Fruit fly (Drosophila melanogaster): ENCODE measurements around the gene pav.

pav gene

DNA sequence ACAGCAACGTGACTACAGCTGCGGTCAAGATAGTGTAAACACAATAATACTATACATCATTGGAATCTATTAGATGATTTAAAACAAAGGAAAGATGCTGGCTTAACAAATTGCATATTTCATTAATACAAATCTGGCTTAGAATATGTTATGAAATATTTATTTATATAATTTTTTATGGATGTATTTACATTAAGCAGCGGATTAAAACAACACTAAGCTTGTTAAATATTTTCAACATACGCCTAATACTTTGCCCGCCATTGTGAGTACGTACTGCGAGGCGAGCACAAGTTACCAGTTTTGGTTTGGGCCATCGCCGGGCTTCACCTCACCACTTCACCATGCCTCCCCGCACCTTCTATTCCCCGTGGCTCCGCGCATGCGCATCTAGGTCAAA is 27.4 kb downstream of the pav start (continued):
- TF ChIP-seq CG8319 (GFP tag; optimal IDR thresholded peaks at IDR 0.05) (peak; percentile 39), spab (GFP tag; optimal IDR thresholded peaks at IDR 0.05) (peak; percentile 73), fd85E (GFP tag; optimal IDR thresholded peaks at IDR 0.05) (peak; percentile 50), Ets21C (GFP tag; optimal IDR thresholded peaks at IDR 0.05) (peak; percentile 12), Gug (GFP tag; IDR thresholded peaks at IDR 0.05) (peak; percentile 45), CG7368 (GFP tag; optimal IDR thresholded peaks at IDR 0.05) (peak; percentile 51), CG31627 (GFP tag; optimal IDR thresholded peaks at IDR 0.05) (peak; percentile 33), CG11294 (GFP tag; IDR thresholded peaks at IDR 0.05) (peak; percentile 29; the same call in 1 of the 2 replicates), CG3919 (GFP tag; optimal IDR thresholded peaks at IDR 0.05) (peak; percentile 78), Blimp-1 (GFP tag; optimal IDR thresholded peaks at IDR 0.05) (peak; percentile 33), OdsH (GFP tag; optimal IDR thresholded peaks at IDR 0.05) (peak; percentile 79), fd59A (GFP tag; optimal IDR thresholded peaks at IDR 0.05) (peak; percentile 58), CG15336 (GFP tag; IDR thresholded peaks at IDR 0.05) (peak; percentile 89), CG16779 (tag; optimal IDR thresholded peaks at IDR 0.05) (peak; percentile 64), Lpt (GFP tag; optimal IDR thresholded peaks at IDR 0.05) (peak; percentile 74), Met (GFP tag; optimal IDR thresholded peaks at IDR 0.05) (peak; percentile 77), Sox102F (GFP tag; optimal IDR thresholded peaks at IDR 0.05) (peak; percentile 70), Sox15 (GFP tag; optimal IDR thresholded peaks at IDR 0.05) (peak; percentile 37), ss (GFP tag; optimal IDR thresholded peaks at IDR 0.05) (peak; percentile 77), Smox (GFP tag; optimal IDR thresholded peaks at IDR 0.05) (peak; percentile 63), Eip93F (GFP tag; optimal IDR thresholded peaks at IDR 0.05) (peak; percentile 12), topi (GFP tag; optimal IDR thresholded peaks at IDR 0.05) (peak; percentile 64), CG10669 (GFP tag; optimal IDR thresholded peaks at IDR 0.05) (peak; percentile 66), fkh (GFP tag; optimal IDR thresholded peaks at IDR 0.05) (no peak), dac (GFP tag; optimal IDR thresholded peaks at IDR 0.05) (peak; percentile 13), CG6163 (GFP tag; IDR thresholded peaks at IDR 0.05) (peak; percentile 79), CG4318 (GFP tag; optimal IDR thresholded peaks at IDR 0.05) (peak; percentile 70), CG3032 (tag; optimal IDR thresholded peaks at IDR 0.05) (peak; percentile 83), CG1621 (tag; optimal IDR thresholded peaks at IDR 0.05) (peak; percentile 56), CG11902 (GFP tag; optimal IDR thresholded peaks at IDR 0.05) (peak; percentile 38), achi (GFP tag; optimal IDR thresholded peaks at IDR 0.05) (peak; percentile 81), CG6276 (GFP tag; optimal IDR thresholded peaks at IDR 0.05) (peak; percentile 80), eg (GFP tag; IDR thresholded peaks at IDR 0.05) (peak; percentile 76), CG8632 (GFP tag; optimal IDR thresholded peaks at IDR 0.05) (peak; percentile 69), Eip75B (GFP tag; optimal IDR thresholded peaks at IDR 0.05) (peak; percentile 46), Hr4 (GFP tag; optimal IDR thresholded peaks at IDR 0.05) (peak; percentile 58), Eip78C (GFP tag) (peak; percentile 94), net (GFP tag; optimal IDR thresholded peaks at IDR 0.05) (peak; percentile 70), Hr38 (GFP tag; optimal IDR thresholded peaks at IDR 0.05) (no peak)

DNA sequence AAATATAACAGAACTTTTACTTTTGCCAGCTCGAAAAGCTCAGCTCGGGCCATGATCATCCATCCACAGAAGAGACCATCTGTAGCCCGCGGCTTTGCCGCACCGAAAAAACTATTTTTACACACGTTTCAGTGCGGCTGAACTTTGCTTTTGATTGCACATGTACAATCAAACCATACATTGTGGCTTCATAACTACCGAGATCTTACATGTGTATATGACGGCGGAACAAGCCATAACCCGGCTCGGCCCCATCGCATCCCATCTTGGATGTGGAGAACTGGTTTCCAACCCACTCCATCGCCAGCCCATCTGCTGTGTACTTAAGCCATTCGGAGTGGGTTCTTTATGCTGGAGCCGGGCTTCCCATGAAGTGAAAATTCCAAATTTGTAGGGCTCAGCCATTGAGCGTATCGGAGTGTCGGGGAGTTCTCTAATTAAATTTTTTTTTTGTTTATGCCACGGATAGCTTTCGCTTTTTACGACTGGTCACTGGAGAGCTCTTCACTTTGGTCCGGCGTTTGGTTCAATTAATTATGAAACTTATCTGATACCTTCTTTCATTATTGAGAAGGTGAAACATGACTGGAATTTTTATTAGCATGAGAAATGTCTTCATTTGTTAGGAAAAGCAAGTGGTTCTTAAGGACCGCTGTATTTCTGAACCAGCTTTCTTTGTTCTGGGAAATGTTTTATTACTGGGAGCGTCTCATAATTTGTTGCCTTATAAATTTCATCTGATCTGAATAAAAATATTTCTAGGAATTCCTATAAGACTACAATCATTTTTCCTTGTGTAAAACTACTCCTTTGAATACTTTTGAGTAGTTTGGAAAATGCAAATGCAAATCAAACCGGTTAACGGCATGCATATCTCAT is 28.7 kb downstream of the pav start:
- TF ChIP-seq CG8319 (GFP tag; optimal IDR thresholded peaks at IDR 0.05) (no peak), CG6163 (GFP tag; IDR thresholded peaks at IDR 0.05) (0 out of 3 replicates have a peak, but pooled peaks have one; percentile 21), Eip78C (GFP tag) (peak; percentile 73), Sox15 (GFP tag; optimal IDR thresholded peaks at IDR 0.05) (no peak), fkh (GFP tag; optimal IDR thresholded peaks at IDR 0.05) (no peak), Gug (GFP tag; IDR thresholded peaks at IDR 0.05) (no peak), Hr4 (GFP tag; optimal IDR thresholded peaks at IDR 0.05) (no peak), CG32006 (GFP tag; optimal IDR thresholded peaks at IDR 0.05) (peak; percentile 72), Met (GFP tag; optimal IDR thresholded peaks at IDR 0.05) (no peak), CG6276 (GFP tag; optimal IDR thresholded peaks at IDR 0.05) (no peak), Eip75B (GFP tag; optimal IDR thresholded peaks at IDR 0.05) (no peak), Eip93F (GFP tag; optimal IDR thresholded peaks at IDR 0.05) (no peak), CG11902 (GFP tag; optimal IDR thresholded peaks at IDR 0.05) (no peak), esn (GFP tag; optimal IDR thresholded peaks at IDR 0.05) (no peak), dsx (GFP tag; optimal IDR thresholded peaks at IDR 0.05; ENCODE audit: poor library complexity, severe bottlenecking) (peak; percentile 96), Smox (GFP tag; optimal IDR thresholded peaks at IDR 0.05) (no peak), salr (GFP tag; optimal IDR thresholded peaks at IDR 0.05) (no peak), CG8632 (GFP tag; optimal IDR thresholded peaks at IDR 0.05) (no peak), Ets96B (tag; optimal IDR thresholded peaks at IDR 0.05) (no peak), net (GFP tag; optimal IDR thresholded peaks at IDR 0.05) (no peak), Sox102F (GFP tag; optimal IDR thresholded peaks at IDR 0.05) (peak; percentile 0), CG1621 (tag; optimal IDR thresholded peaks at IDR 0.05) (no peak), Sox14 (GFP tag; optimal IDR thresholded peaks at IDR 0.05) (peak; percentile 48), CG6792 (GFP tag; optimal IDR thresholded peaks at IDR 0.05) (no peak), CG6808 (GFP tag; optimal IDR thresholded peaks at IDR 0.05) (no peak)

All from whole organism, prepupa.